Worm (Caenorhabditis elegans) whole organism, early embryonic: ENCODE data around the gene rbd-1.

Experiments used
- aly-1 ChIP-seq: sonication (generic microtip); optimal IDR thresholded peaks from 2 replicates; lab custom pipeline; 2016; ENCODE audit warnings: missing genetic modification characterization, missing compliant biosample characterization
- flt-1 ChIP-seq: fragments of 200-800 bp; sonication (Bioruptor generic); IDR thresholded peaks from 2 replicates; pipeline ENCODE4 v1.3.6; 2022; ENCODE audit warnings: missing genetic modification characterization, missing compliant biosample characterization
- hnd-1 ChIP-seq: sonication (generic microtip); optimal IDR thresholded peaks from 2 replicates; lab custom pipeline; 2016; ENCODE audit warnings: missing genetic modification characterization, missing compliant biosample characterization
- tra-4 ChIP-seq: sonication (generic microtip); optimal IDR thresholded peaks from 2 replicates; lab custom pipeline; 2017; ENCODE audit warnings: missing genetic modification characterization, missing compliant biosample characterization

The rbd-1 gene

ce11 chrIV:12771414-12771813 lies 46.6 kb downstream of the rbd-1 start:
- no peak for TF ChIP-seq aly-1 (tag; lab: Kevin White, UChicago)
- no peak for TF ChIP-seq flt-1 (GFP tag; lab: Robert Waterston, UW)

- TF ChIP-seq tra-4 (tag; lab: Kevin White, UChicago) (no peak), hnd-1 (tag; lab: Kevin White, UChicago) (no peak)
Observed at ce11 chrIV:12773519-12773918, 48.7 kb downstream of the rbd-1 start, which contains the start of gene unc-31. Gene unc-31 (plus strand): TSS chrIV:12773867.
